Fruit fly (Drosophila melanogaster): Measurements from ENCODE around the gene RanBP3.
A peak's percentile ranks its signal among the peaks of the same experiment; 100 is the strongest.

RanBP3 gene

dm6 chr3R:23783961-23784360, 31.3 kb upstream of the RanBP3 start (continued):
- TF ChIP-seq D (optimal IDR thresholded peaks at IDR 0.05) (no peak), D (GFP tag; optimal IDR thresholded peaks at IDR 0.05) (peak; percentile 88), CG10321 (GFP tag; IDR thresholded peaks at IDR 0.05) (no peak), CG13894 (tag; optimal IDR thresholded peaks at IDR 0.05) (no peak), CG2678 (tag; optimal IDR thresholded peaks at IDR 0.05) (peak; percentile 80), trem (tag; optimal IDR thresholded peaks at IDR 0.05) (peak; percentile 82), Adf1 (GFP tag; IDR thresholded peaks at IDR 0.05) (no peak), gsb-n (tag; optimal IDR thresholded peaks at IDR 0.05) (peak; percentile 88), nerfin-2 (GFP tag; IDR thresholded peaks at IDR 0.05; ENCODE audit: partially characterized antibody) (no peak), cad (GFP tag; optimal IDR thresholded peaks at IDR 0.05) (no peak), onecut (GFP tag; IDR thresholded peaks at IDR 0.05) (peak; percentile 49), CG18599 (GFP tag; optimal IDR thresholded peaks at IDR 0.05) (peak; percentile 62), CG3407 (GFP tag; optimal IDR thresholded peaks at IDR 0.05) (peak; percentile 61), Hmr (GFP tag; optimal IDR thresholded peaks at IDR 0.05) (peak; percentile 43), ase (GFP tag; IDR thresholded peaks at IDR 0.05) (peak; percentile 73; the same call in 2 of the 3 replicates), slbo (GFP tag; IDR thresholded peaks at IDR 0.05) (peak; percentile 62), Kr (GFP tag; optimal IDR thresholded peaks at IDR 0.05) (no peak), MBD-R2 (GFP tag; IDR thresholded peaks at IDR 0.05) (no peak), Dfd (GFP tag; optimal IDR thresholded peaks at IDR 0.05) (no peak), CG9215 (GFP tag; IDR thresholded peaks at IDR 0.05) (0 out of 2 replicates have a peak, but pooled peaks have one; percentile 37), CG7839 (tag; optimal IDR thresholded peaks at IDR 0.05) (peak; percentile 83), kay (GFP tag; optimal IDR thresholded peaks at IDR 0.05) (no peak), ap (GFP tag; IDR thresholded peaks at IDR 0.05) (peak; percentile 58; the same call in 1 of the 2 replicates), CG30020 (tag; optimal IDR thresholded peaks at IDR 0.05) (peak; percentile 49), fd3F (GFP tag; optimal IDR thresholded peaks at IDR 0.05) (peak; percentile 32), CG8478 (optimal IDR thresholded peaks at IDR 0.05) (no peak), lmd (GFP tag; IDR thresholded peaks at IDR 0.05) (peak; percentile 73), nerfin-1 (tag; optimal IDR thresholded peaks at IDR 0.05) (peak; percentile 73), z (GFP tag; IDR thresholded peaks at IDR 0.05) (no peak), odd (GFP tag; optimal IDR thresholded peaks at IDR 0.05) (peak; percentile 37), Hr3 (GFP tag; optimal IDR thresholded peaks at IDR 0.05) (peak; percentile 68), CG15479 (GFP tag; optimal IDR thresholded peaks at IDR 0.05) (no peak), row (GFP tag; IDR thresholded peaks at IDR 0.05) (peak; percentile 74), CG33213 (GFP tag; optimal IDR thresholded peaks at IDR 0.05) (peak; percentile 11), schlank (tag; optimal IDR thresholded peaks at IDR 0.05) (no peak), Dad (GFP tag; optimal IDR thresholded peaks at IDR 0.05) (peak; percentile 8), CG6765 (GFP tag; optimal IDR thresholded peaks at IDR 0.05) (no peak), Hey (tag; optimal IDR thresholded peaks at IDR 0.05) (no peak), bsh (GFP tag; optimal IDR thresholded peaks at IDR 0.05) (peak; percentile 87 to 92), sob (GFP tag; IDR thresholded peaks at IDR 0.05) (0 out of 2 replicates have a peak, but pooled peaks have one; percentile 36), ro (GFP tag; IDR thresholded peaks at IDR 0.05) (peak; percentile 32; the same call in 1 of the 2 replicates), CG8765 (GFP tag; IDR thresholded peaks at IDR 0.05) (peak; percentile 12; the same call in 1 of the 2 replicates), Xbp1 (GFP tag; optimal IDR thresholded peaks at IDR 0.05) (peak; percentile 76), Mes4 (GFP tag; optimal IDR thresholded peaks at IDR 0.05) (peak; percentile 41), jing (GFP tag; optimal IDR thresholded peaks at IDR 0.05) (peak; percentile 71), Blimp-1 (GFP tag; optimal IDR thresholded peaks at IDR 0.05) (peak; percentile 89), CG31365 (tag; optimal IDR thresholded peaks at IDR 0.05) (no peak), dysf (GFP tag; IDR thresholded peaks at IDR 0.05) (peak; percentile 71), CG11723 (GFP tag; optimal IDR thresholded peaks at IDR 0.05) (peak; percentile 76), CG34376 (GFP tag; optimal IDR thresholded peaks at IDR 0.05) (no peak), CG16863 (GFP tag; optimal IDR thresholded peaks at IDR 0.05) (peak; percentile 38), CG2889 (GFP tag; IDR thresholded peaks at IDR 0.05) (no peak)
